Fruit fly (Drosophila melanogaster) whole organism, larva: Measurements from ENCODE around the gene gudu.

Experiments used
- noc ChIP-seq: fragments of 200-800 bp; sonication (Bioruptor generic); optimal IDR thresholded peaks from 3 replicates; lab custom pipeline; 2019; ENCODE audit warnings: missing biosample characterization, mild to moderate bottlenecking, missing genetic modification characterization, moderate library complexity

The gudu gene

DNA sequence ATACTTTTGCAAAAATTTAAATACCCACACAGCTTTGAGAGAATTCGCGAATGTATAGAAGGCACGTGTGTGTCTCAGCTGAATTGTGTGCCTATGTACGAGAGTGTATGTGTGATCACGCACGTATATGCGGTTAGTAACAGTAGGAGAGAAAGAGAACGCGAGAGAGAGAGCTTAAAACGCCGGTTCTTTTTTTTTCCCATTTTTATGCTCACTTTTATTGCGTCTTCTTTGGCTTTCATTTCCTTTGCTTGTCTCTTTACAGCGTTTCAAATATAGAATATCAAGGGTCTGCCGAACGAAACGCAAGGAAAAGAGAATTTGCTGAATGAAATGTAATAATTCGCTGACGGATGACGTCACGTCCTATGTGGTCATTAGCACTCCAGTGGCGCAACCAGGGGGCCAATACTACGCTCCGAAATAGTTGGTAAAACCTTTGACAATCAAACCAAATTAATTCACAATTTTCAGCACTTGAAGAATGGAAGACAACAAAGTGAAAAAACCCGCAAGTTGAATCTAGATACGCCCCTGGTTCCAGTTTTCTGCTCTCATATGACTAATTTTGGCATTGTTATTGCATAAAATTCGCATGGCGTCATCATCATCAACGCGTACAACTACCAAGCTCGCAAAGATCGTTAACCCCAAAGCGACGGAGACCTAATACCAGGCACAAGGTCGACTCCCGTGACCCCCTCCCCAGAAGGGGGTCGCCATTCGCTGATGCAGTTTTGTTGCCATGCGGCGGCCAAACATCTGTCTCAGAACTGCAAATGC, 36.8 kb downstream of the gudu start:
- peak; percentile 87 for TF ChIP-seq noc (tag; lab: Kevin White, UChicago)

DNA sequence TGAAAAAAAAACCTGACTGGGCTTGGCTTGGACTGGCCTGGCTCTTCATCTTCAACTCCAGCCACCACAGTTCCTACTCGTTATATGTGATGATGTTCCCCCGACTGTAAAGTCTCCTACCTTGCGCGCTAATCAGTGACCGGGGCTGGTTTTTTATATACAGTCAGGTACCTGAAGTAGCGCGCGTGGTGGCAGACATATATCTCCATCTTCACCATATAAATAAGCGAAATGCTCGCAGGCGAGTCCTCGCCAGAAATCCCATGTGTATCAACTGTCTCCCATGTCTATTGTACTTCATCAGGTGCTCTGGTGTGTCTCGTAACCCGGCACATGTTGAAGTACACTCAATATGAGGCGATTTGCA, 37.4 kb downstream of the gudu start:
- TF ChIP-seq noc (tag; lab: Kevin White, UChicago) = no peak

DNA sequence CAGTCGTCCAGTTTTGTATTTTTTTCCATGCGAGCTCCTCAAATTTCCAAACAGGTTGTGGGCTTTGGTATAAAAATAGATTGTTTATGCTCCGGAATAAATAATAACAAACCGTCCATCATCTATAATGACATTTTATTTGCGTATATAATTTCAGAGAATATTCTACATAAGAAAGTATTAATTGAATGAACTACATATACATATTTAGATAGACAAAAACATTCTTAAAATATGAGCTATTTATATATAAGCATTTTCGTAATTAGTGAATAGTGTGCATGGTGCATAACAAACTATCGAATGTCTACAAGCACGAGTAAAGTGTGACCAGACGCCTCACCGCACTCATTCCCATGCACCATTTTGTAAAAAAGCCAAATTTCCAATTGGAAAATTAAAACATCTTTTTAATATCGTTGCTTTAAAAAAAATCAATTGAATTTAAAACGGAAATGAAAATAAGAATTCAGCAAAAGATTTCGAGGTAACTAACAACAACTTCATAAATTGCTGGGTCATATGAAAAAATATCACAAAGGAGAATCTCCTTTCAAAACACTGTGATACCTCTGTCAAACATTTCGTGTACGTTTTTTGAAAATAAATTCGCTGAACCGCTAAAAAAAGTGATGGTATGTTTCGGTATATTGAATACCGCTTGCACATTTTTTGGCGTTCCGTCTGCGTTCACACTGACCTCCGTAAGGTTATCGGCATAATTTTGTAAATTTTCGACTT, 38.2 kb downstream of the gudu start, which contains the start of gene muc:
Gene muc (plus strand): TSS at position 541 of the 741 bp plus-strand sequence.
- no peak for TF ChIP-seq noc (tag; lab: Kevin White, UChicago)

dm6 chr2L:7427067-7427785, 38.9 kb downstream of the gudu start:
- TF ChIP-seq noc (tag; lab: Kevin White, UChicago) = peak; percentile 49

- TF ChIP-seq noc (tag; lab: Kevin White, UChicago) = no peak
These were observed 39.5 kb downstream of the gudu start for dm6 chr2L:7427786-7428137.

DNA sequence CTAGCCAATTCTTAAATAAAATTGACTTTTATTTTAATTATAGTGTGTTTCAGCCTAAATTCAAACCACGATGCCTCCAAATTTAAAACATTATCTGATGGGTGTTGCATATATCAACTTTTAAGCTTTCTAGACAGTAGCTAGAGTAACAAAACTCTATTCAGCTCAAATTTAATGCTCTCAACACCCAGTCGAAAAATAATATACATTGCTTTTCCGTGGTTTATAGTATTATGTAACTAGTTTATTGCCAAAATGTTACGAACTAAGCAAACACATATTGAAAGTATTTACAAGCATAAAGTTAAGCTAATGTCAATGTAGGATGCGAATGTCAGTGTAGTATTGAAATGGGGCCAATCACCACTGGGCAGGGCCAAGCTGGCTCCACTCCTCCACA, 42.0 kb downstream of the gudu start:
- no peak for TF ChIP-seq noc (tag; lab: Kevin White, UChicago)

dm6 chr2L:7431861-7432601, 43.7 kb downstream of the gudu start:
- TF ChIP-seq noc (tag; lab: Kevin White, UChicago) = peak; percentile 42

- TF ChIP-seq noc (tag; lab: Kevin White, UChicago) = no peak
These were observed 45.1 kb downstream of the gudu start, which contains the start of gene CG5958 for dm6 chr2L:7433337-7433956. Gene CG5958 (minus strand): TSS chr2L:7433516.

DNA sequence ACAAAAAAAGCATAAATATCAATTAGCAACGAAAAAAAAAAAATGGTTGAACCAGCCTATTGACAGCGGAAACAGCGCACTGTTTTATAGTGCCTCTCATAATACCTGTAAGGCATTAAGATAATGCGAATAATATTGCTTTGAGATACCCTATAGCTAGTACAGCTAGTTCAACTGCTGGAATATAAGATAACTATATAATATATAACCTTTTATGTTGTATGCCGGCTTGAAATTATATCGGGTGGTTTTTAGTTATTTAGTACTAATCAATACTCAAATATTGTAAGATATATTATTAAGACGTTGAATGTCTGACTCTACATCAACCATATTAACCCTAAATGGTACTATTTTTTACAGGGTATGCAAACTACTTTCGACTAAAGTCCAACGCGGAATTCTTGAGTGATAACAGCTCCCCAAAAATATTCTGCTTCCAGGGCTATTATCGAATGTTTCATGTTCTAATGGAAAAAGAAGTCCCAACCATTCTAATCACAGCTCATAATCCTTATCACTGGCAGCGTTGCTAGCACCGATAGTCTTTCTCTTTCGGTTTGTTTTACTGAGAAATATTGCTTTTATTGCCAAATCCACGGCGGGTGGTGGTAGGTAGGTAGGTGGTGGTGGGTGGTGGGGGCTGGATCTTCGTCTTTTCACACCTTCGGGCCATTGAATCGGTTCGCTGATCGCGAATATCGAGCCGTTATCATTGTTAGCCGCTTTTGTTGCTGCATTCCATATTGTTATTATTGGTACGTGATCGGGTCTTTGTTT, 45.8 kb downstream of the gudu start:
- peak; percentile 98 for TF ChIP-seq noc (tag; lab: Kevin White, UChicago)

DNA sequence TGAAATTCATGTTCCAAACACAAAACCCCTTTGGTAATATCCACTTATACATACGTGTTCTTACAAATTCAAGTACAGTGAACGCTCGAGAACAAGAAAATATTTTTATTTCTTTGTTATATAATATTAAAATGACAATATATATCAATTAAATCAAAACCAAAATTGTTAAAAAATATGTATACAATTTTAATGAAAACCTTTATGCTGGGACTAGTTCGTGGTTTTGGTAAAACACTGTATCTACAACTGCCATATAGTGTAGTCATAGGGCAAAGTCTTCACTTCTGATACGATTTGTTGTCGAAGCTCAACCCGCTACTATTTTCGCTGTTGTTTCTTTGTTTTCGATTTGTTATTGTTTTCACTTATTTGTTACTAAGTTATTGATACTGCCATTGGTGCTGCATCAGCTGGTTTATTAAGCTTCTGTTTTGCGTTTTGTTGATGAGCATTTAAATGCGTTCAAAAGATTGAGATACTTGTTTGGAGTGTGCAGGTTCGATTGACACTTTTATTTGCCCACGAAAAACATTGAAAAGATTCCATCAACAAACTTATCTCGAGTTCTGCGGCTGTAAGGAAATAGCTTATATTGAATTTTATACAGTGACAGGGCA, 46.5 kb downstream of the gudu start:
- TF ChIP-seq noc (tag; lab: Kevin White, UChicago) = peak; percentile 68

DNA sequence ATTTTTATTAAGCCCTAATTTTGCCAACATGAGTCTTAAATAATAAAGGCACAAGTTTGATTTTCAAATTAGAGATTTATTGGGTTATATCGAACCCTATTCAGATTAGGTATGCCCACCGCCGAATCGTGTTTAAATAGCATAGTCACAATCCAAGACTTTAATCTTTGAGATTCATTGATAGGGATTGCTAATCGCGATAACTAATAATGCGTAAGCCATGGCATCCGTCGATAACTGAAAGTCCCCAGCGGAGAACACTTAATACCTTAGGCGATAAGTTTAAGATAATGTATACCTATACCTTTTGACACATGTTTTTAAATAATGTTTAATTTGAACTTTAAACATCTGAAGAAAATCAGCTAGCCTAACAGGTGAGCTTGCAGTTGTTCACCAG, 47.2 kb downstream of the gudu start:
- no peak for TF ChIP-seq noc (tag; lab: Kevin White, UChicago)

DNA sequence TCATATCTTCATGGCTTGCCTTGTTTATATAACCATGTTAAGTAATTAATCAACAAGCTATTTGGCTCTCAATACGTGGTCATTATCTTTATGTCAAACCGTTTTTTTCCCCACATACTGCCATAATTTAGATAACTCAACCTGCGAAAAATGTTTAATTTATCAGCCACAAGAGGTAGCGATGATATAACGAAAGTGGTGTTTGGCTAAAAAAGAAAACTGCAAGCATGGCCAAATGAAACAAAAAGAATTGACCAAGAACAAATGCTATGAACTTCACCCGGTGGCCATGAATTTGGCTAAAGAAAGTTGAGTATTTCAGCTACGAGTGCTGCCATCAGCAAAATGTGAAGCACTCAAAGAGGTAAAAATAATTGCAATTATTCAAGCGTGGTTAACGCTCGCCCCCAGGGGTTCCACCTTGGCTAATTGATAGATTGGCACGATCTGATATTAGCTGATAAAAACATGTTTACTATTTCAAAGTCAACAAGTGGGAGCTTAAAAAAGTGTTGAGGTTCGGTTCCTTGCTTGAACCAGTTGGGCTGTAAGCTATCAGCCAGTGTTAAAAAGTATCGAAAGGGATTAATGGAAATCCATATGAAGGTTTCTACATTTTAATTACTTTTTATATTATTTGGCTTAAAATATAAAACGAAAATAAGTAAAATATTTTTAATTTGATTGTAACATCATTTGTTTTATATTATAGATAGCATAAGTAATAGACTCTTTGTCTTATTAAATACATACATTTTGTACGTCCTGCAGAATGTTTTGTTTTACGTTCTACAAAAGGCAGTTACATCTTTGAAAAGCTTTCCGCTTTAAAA, 48.4 kb downstream of the gudu start:
- TF ChIP-seq noc (tag; lab: Kevin White, UChicago) = peak; percentile 71

DNA sequence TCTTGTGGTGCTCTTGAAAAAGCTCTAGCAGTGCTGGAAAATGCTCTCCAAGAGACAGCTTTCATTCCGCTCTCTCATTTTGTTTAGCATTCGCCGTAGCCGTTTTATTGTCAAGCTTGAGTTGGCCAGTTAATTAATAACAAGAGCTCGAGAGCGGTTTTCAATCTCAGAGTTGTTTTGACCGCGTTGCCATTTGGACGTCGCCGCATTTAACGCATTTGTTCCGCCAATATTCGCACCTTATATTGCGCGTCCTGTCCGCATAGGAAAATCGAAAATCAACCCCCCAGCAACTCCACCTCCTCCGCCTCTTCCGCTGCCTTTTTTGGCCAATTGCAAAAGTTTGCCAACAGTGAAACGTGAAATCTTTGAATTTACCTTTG, 49.0 kb downstream of the gudu start, which contains the start of gene CG5973:
Gene CG5973 (plus strand): TSS at position 168 of the 383 bp plus-strand sequence.
- TF ChIP-seq noc (tag; lab: Kevin White, UChicago) = no peak
